Worm (Caenorhabditis elegans) whole organism, L1 larva: ENCODE data around the gene F16B3.2.

Experiments
- C04F5.9 ChIP-seq: sonication (generic microtip); optimal IDR thresholded peaks from 2 replicates; lab custom pipeline; 2016; ENCODE audit warnings: missing genetic modification characterization, missing compliant biosample characterization
- aha-1 ChIP-seq: fragments of 150-350 bp; optimal IDR thresholded peaks from 2 replicates; lab custom pipeline; 2014; ENCODE audit warnings: missing biosample characterization, missing genetic modification characterization
- alr-1 ChIP-seq: fragments of 200-800 bp; sonication (Bioruptor generic); optimal IDR thresholded peaks from 2 replicates; lab custom pipeline; 2018; ENCODE audit warnings: borderline replicate concordance, mild to moderate bottlenecking, missing genetic modification characterization, missing compliant biosample characterization
- aly-2 ChIP-seq: fragments of 150-350 bp; optimal IDR thresholded peaks from 2 replicates; lab custom pipeline; 2014; ENCODE audit warnings: missing biosample characterization, missing genetic modification characterization
- ama-1 ChIP-seq: fragments of 150-350 bp; optimal IDR thresholded peaks from 2 replicates; lab custom pipeline; 2014
- blmp-1 ChIP-seq: fragments of 150-350 bp; optimal IDR thresholded peaks from 2 replicates; lab custom pipeline; 2014; ENCODE audit warnings: missing biosample characterization, missing genetic modification characterization
- ceh-82 ChIP-seq, 3 experiments: fragments of 150-350 bp in 1 of 3; sonication (generic microtip) in 2 of 3; optimal IDR thresholded peaks; 2 replicates each; lab custom pipeline; 2014 to 2017; ENCODE audit warnings: missing biosample characterization in 3 of 3, missing genetic modification characterization in 3 of 3
- dpl-1 ChIP-seq, 3 experiments: fragments of 150-350 bp in 2 of 3; sonication (generic microtip) in 1 of 3; optimal IDR thresholded peaks; 2 replicates each; lab custom pipeline; 2014 to 2017; ENCODE audit warnings: missing biosample characterization in 3 of 3, missing genetic modification characterization in 3 of 3, missing genetic modification reagents in 3 of 3
- efl-1 ChIP-seq, 4 experiments: fragments of 150-350 bp; optimal IDR thresholded peaks in 3 of 4; peaks in 1 of 4; 1 replicate in 1 of 4; 2 replicates in 3 of 4; lab custom pipeline; 2014; ENCODE audit warnings: missing biosample characterization in 2 of 4, missing genetic modification characterization in 2 of 4, missing genetic modification reagents in 2 of 4
- efl-3 ChIP-seq: fragments of 200-800 bp; sonication (Bioruptor generic); optimal IDR thresholded peaks from 2 replicates; lab custom pipeline; 2018; ENCODE audit warnings: mild to moderate bottlenecking, missing genetic modification characterization, missing compliant biosample characterization
- egl-27 ChIP-seq, 2 experiments: fragments of 150-350 bp in 1 of 2; sonication (generic microtip); optimal IDR thresholded peaks; 3 replicates each; lab custom pipeline; 2017 to 2018; ENCODE audit warnings: missing biosample characterization in 2 of 2, missing genetic modification characterization in 2 of 2, missing genetic modification reagents in 2 of 2
- elt-3 ChIP-seq, 6 experiments: fragments of 150-350 bp in 1 of 6; sonication (generic microtip); optimal IDR thresholded peaks; 2 replicates each; lab custom pipeline; 2017 to 2018; ENCODE audit warnings: missing biosample characterization in 6 of 6, missing genetic modification characterization in 6 of 6, inconsistent platforms in 1 of 6
- ets-5 ChIP-seq: fragments of 200-800 bp; sonication (Bioruptor generic); IDR thresholded peaks from 2 replicates; pipeline ENCODE4 v1.3.6; 2022; ENCODE audit warnings: missing genetic modification characterization, missing compliant biosample characterization
- fkh-10 ChIP-seq: sonication (generic microtip); optimal IDR thresholded peaks from 2 replicates; lab custom pipeline; 2017; ENCODE audit warnings: missing biosample characterization, missing genetic modification reagents, missing genetic modification characterization
- fkh-4 ChIP-seq: sonication (generic microtip); optimal IDR thresholded peaks from 2 replicates; lab custom pipeline; 2016; ENCODE audit warnings: missing compliant biosample characterization, missing genetic modification characterization, borderline replicate concordance
- fkh-8 ChIP-seq: sonication (generic microtip); optimal IDR thresholded peaks from 2 replicates; lab custom pipeline; 2016; ENCODE audit warnings: mild to moderate bottlenecking, missing genetic modification characterization, missing compliant biosample characterization
- hlh-17 ChIP-seq: fragments of 200-800 bp; sonication (Bioruptor generic); optimal IDR thresholded peaks from 2 replicates; lab custom pipeline; 2018; ENCODE audit warnings: missing genetic modification characterization, mild to moderate bottlenecking, missing compliant biosample characterization, moderate library complexity, borderline replicate concordance
- irx-1 ChIP-seq: sonication (generic microtip); optimal IDR thresholded peaks from 2 replicates; lab custom pipeline; 2016; ENCODE audit warnings: missing genetic modification characterization, missing compliant biosample characterization
- lin-13 ChIP-seq: fragments of 150-350 bp; optimal IDR thresholded peaks from 2 replicates; lab custom pipeline; 2014; ENCODE audit warnings: missing biosample characterization, missing genetic modification reagents, missing genetic modification characterization
- lin-14 ChIP-seq: fragments of 200-800 bp; sonication (Bioruptor generic); optimal IDR thresholded peaks from 2 replicates; lab custom pipeline; 2018; ENCODE audit warnings: mild to moderate bottlenecking, missing genetic modification characterization, moderate library complexity, missing compliant biosample characterization
- lin-35 ChIP-seq, 2 experiments: fragments of 150-350 bp; optimal IDR thresholded peaks; 2 replicates each; lab custom pipeline; 2014; ENCODE audit warnings: missing biosample characterization in 2 of 2, missing genetic modification characterization in 2 of 2, missing genetic modification reagents in 2 of 2
- mep-1 ChIP-seq: fragments of 150-350 bp; optimal IDR thresholded peaks from 2 replicates; lab custom pipeline; 2014; ENCODE audit warnings: missing biosample characterization, missing genetic modification characterization
- nhr-12 ChIP-seq: sonication (generic microtip); optimal IDR thresholded peaks from 2 replicates; lab custom pipeline; 2017; ENCODE audit warnings: missing biosample characterization, missing genetic modification characterization
- nhr-19 ChIP-seq: fragments of 200-800 bp; sonication (Bioruptor generic); conservative IDR thresholded peaks from 2 replicates; pipeline ENCODE4 v1.3.6; 2022; ENCODE audit warnings: missing genetic modification characterization, missing compliant biosample characterization
- nhr-20 ChIP-seq: sonication (generic microtip); optimal IDR thresholded peaks from 2 replicates; lab custom pipeline; 2016; ENCODE audit warnings: mild to moderate bottlenecking, missing genetic modification characterization, missing compliant biosample characterization
- nhr-237 ChIP-seq: fragments of 150-350 bp; optimal IDR thresholded peaks from 2 replicates; lab custom pipeline; 2014; ENCODE audit warnings: missing biosample characterization, missing genetic modification characterization
- nhr-71 ChIP-seq: sonication (generic microtip); optimal IDR thresholded peaks from 2 replicates; lab custom pipeline; 2016; ENCODE audit warnings: mild to moderate bottlenecking, missing genetic modification characterization, moderate library complexity, missing compliant biosample characterization
- nhr-77 ChIP-seq: fragments of 150-350 bp; optimal IDR thresholded peaks from 2 replicates; lab custom pipeline; 2014; ENCODE audit warnings: missing biosample characterization, missing genetic modification characterization
- nhr-84 ChIP-seq: sonication (generic microtip); optimal IDR thresholded peaks from 2 replicates; lab custom pipeline; 2017; ENCODE audit warnings: missing biosample characterization, missing genetic modification characterization
- nhr-85 ChIP-seq: sonication (generic microtip); peaks from one replicate; lab custom pipeline; 2016; ENCODE audit warnings: missing genetic modification characterization, inconsistent platforms, missing compliant biosample characterization
- pag-3 ChIP-seq: sonication (generic microtip); optimal IDR thresholded peaks from 2 replicates; lab custom pipeline; 2017; ENCODE audit warnings: missing genetic modification characterization, mild to moderate bottlenecking, missing compliant biosample characterization, antibody characterized with exemption, borderline replicate concordance; ENCODE audit not compliant: insufficient read depth
- rnt-1 ChIP-seq: sonication (generic microtip); optimal IDR thresholded peaks from 2 replicates; lab custom pipeline; 2016; ENCODE audit warnings: mild to moderate bottlenecking, missing genetic modification characterization, moderate library complexity, missing compliant biosample characterization
- skn-1 ChIP-seq: fragments of 150-350 bp; optimal IDR thresholded peaks from 2 replicates; lab custom pipeline; 2014; ENCODE audit warnings: missing biosample characterization, missing genetic modification characterization
- snu-23 ChIP-seq: sonication (generic microtip); optimal IDR thresholded peaks from 2 replicates; lab custom pipeline; 2016; ENCODE audit warnings: missing genetic modification characterization, missing compliant biosample characterization
- swsn-7 ChIP-seq: sonication (generic microtip); optimal IDR thresholded peaks from 2 replicates; lab custom pipeline; 2016; ENCODE audit warnings: missing genetic modification characterization, missing compliant biosample characterization
- unc-62 ChIP-seq: fragments of 150-350 bp; optimal IDR thresholded peaks from 2 replicates; lab custom pipeline; 2014; ENCODE audit warnings: missing biosample characterization, missing genetic modification reagents, missing genetic modification characterization
- vab-15 ChIP-seq: sonication (generic microtip); optimal IDR thresholded peaks from 2 replicates; lab custom pipeline; 2017; ENCODE audit warnings: missing genotype, mild to moderate bottlenecking, missing genetic modification characterization, missing compliant biosample characterization
- ztf-4 ChIP-seq: fragments of 150-350 bp; optimal IDR thresholded peaks from 2 replicates; lab custom pipeline; 2014; ENCODE audit warnings: missing biosample characterization, missing genetic modification characterization

The F16B3.2 gene

ce11 chrV:1285657-1286123 is 29.2 kb upstream of the F16B3.2 start, which contains the start of gene tank-1:
TSS of gene tank-1 (minus strand) at chrV:1285707.
- TF ChIP-seq rnt-1 (tag; lab: Kevin White, UChicago) (peak; percentile 50), swsn-7 (tag; lab: Kevin White, UChicago) (peak; percentile 12), ceh-82 (tag; optimal IDR thresholded peaks at IDR 0.05; lab: Kevin White, UChicago) (peak in 1 of 3 experiments; percentile 55), nhr-71 (peak; percentile 47), snu-23 (GFP tag; lab: Kevin White, UChicago) (peak; percentile 62), ama-1 (no peak), egl-27 (tag; optimal IDR thresholded peaks at IDR 0.05; lab: Kevin White, UChicago) (no peak), nhr-237 (tag; lab: Kevin White, UChicago) (peak; percentile 61), mep-1 (tag; lab: Kevin White, UChicago) (no peak), dpl-1 (GFP tag; optimal IDR thresholded peaks at IDR 0.05; lab: Kevin White, UChicago) (peak in 2 of 3 experiments; percentile 5 to 23), skn-1 (tag; lab: Kevin White, UChicago) (peak; percentile 69), aly-2 (tag; lab: Kevin White, UChicago) (no peak), irx-1 (tag; lab: Kevin White, UChicago) (peak; percentile 25), elt-3 (tag; optimal IDR thresholded peaks at IDR 0.05; lab: Kevin White, UChicago) (peak in 1 of 6 experiments; percentile 47), ets-5 (GFP tag; lab: Robert Waterston, UW) (no peak), pag-3 (tag; lab: Kevin White, UChicago) (peak; percentile 19), C04F5.9 (tag; lab: Kevin White, UChicago) (no peak), efl-3 (GFP tag; lab: Kevin White, UChicago) (no peak), lin-14 (GFP tag; lab: Kevin White, UChicago) (peak; percentile 90), nhr-20 (tag; lab: Kevin White, UChicago) (peak; percentile 41), efl-1 (optimal IDR thresholded peaks at IDR 0.05; lab: Kevin White, UChicago) (peak in 1 of 2 experiments; percentile 66), efl-1 (GFP tag; optimal IDR thresholded peaks at IDR 0.05 in 1 of 2; lab: Kevin White, UChicago) (peak; percentile 37), lin-35 (GFP tag; optimal IDR thresholded peaks at IDR 0.05; lab: Kevin White, UChicago) (peak; percentile 10 to 44), nhr-85 (tag; lab: Kevin White, UChicago) (peak; percentile 57), fkh-4 (tag; lab: Kevin White, UChicago) (no peak)

- TF ChIP-seq snu-23 (GFP tag; lab: Kevin White, UChicago) = no peak
- TF ChIP-seq fkh-8 (tag; lab: Kevin White, UChicago) = peak; percentile 64
- TF ChIP-seq lin-35 (GFP tag; optimal IDR thresholded peaks at IDR 0.05; lab: Kevin White, UChicago) = peak in 1 of 2 experiments; percentile 11
Measured at ce11 chrV:1287276-1287675, 27.6 kb upstream of the F16B3.2 start.

ce11 chrV:1299232-1299631 is 15.7 kb upstream of the F16B3.2 start, which contains the start of gene egl-2:
TSS of gene egl-2 (minus strand) at chrV:1299332.
- no peak for TF ChIP-seq fkh-10
- no peak for TF ChIP-seq aha-1 (tag; lab: Kevin White, UChicago)
- TF ChIP-seq nhr-77 (tag; lab: Kevin White, UChicago) = no peak
- no peak for TF ChIP-seq fkh-4 (tag; lab: Kevin White, UChicago)
- TF ChIP-seq blmp-1 = no peak
- no peak for TF ChIP-seq vab-15 (tag; lab: Kevin White, UChicago)
- TF ChIP-seq nhr-12 (tag; lab: Kevin White, UChicago) = no peak
- no peak for TF ChIP-seq alr-1 (tag; lab: Kevin White, UChicago)
- TF ChIP-seq nhr-19 = no peak
- no peak for TF ChIP-seq ztf-4
- TF ChIP-seq lin-13 (GFP tag; lab: Kevin White, UChicago) = no peak
- no peak for TF ChIP-seq mep-1 (tag; lab: Kevin White, UChicago)
- no peak for TF ChIP-seq nhr-84 (tag; lab: Kevin White, UChicago)
- no peak for TF ChIP-seq ama-1
- TF ChIP-seq nhr-20 (tag; lab: Kevin White, UChicago) = no peak
- TF ChIP-seq ceh-82 (tag; optimal IDR thresholded peaks at IDR 0.05; lab: Kevin White, UChicago) = no peak
- TF ChIP-seq rnt-1 (tag; lab: Kevin White, UChicago) = no peak
- TF ChIP-seq fkh-8 (tag; lab: Kevin White, UChicago) = no peak
- TF ChIP-seq unc-62 (GFP tag; lab: Kevin White, UChicago) = no peak
- no peak for TF ChIP-seq hlh-17 (GFP tag; lab: Kevin White, UChicago)
